Worm (Caenorhabditis elegans): ENCODE data around the gene chil-7.
"Not testable (repeated sequence)": the region's sequence is repeated elsewhere in the genome, so short reads cannot be mapped to it uniquely, and the experiment has no call there.

chil-7 gene

DNA sequence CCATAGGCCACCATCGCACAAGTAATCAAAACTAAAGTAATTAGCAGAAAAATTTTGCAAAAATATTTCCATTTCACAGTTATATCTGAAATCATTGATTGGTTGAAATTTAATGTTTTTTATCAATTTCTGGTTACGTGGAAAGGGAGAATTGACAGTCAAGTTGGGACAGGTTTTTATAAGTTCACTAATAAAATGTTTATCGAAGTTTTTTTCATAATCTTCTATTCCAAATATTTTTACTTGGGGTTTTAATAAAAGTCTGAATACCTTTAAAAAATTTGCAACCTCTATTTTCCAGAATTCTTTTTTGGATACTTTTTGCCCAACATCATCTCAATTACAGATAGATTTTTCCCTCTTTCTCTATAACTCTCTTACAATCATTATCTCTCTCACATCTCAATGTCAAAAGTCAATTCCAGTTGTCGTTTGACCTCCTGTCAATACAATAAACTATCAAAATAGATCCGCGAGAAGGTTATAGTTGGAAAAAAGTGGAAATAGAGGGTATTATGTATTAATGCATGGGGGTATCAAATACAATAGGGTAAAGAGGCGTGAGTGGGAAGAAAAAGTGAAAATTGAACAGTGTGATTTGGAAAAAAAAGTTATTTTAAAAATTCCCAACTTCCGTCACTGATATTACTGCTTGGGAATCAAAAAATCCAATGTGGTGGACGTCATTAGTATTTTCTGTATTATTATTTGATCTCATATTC lies 3.7 kb upstream of the chil-7 start, which contains the start of the genes chil-2 and ctsa-3.2:
TSS of gene chil-2 (minus strand) at position 101 of the 722 bp plus-strand sequence.
TSS of gene ctsa-3.2 (plus strand) at position 672 of the 722 bp plus-strand sequence.
- no peak for TF ChIP-seq ces-1 (GFP tag; optimal IDR thresholded peaks at IDR 0.05)
- no peak for TF ChIP-seq ceh-43 (GFP tag; optimal IDR thresholded peaks at IDR 0.05)
- TF ChIP-seq nhr-76 (tag; optimal IDR thresholded peaks at IDR 0.05), result no peak
- no peak for TF ChIP-seq sptf-1 (tag; optimal IDR thresholded peaks at IDR 0.05)
- no peak for TF ChIP-seq nhr-237 (tag; optimal IDR thresholded peaks at IDR 0.05)
- TF ChIP-seq mls-2 (tag; optimal IDR thresholded peaks at IDR 0.05), result no peak
- TF ChIP-seq lsy-2 (tag; optimal IDR thresholded peaks at IDR 0.05), result no peak

- TF ChIP-seq lsy-2 (tag; optimal IDR thresholded peaks at IDR 0.05), result no peak
- no peak for TF ChIP-seq elt-3 (tag; optimal IDR thresholded peaks at IDR 0.05)
- TF ChIP-seq ztf-11 (tag; optimal IDR thresholded peaks at IDR 0.05), result no peak
- TF ChIP-seq nhr-28 (tag; optimal IDR thresholded peaks at IDR 0.05), result no peak
- TF ChIP-seq zip-8 (tag; optimal IDR thresholded peaks at IDR 0.05), result no peak
- TF ChIP-seq ceh-39 (tag; optimal IDR thresholded peaks at IDR 0.05), result no peak
- no peak for TF ChIP-seq snpc-4 (tag; optimal IDR thresholded peaks at IDR 0.05)
- no peak for TF ChIP-seq mls-2 (tag; optimal IDR thresholded peaks at IDR 0.05)
- TF ChIP-seq sem-2 (GFP tag; optimal IDR thresholded peaks at IDR 0.05), result no peak
- TF ChIP-seq blmp-1 (tag; optimal IDR thresholded peaks at IDR 0.05), result no peak
- no peak for TF ChIP-seq ceh-43 (GFP tag; optimal IDR thresholded peaks at IDR 0.05)
- TF ChIP-seq bed-3 (GFP tag; optimal IDR thresholded peaks at IDR 0.05), result no peak
- no peak for TF ChIP-seq unc-62 (GFP tag; optimal IDR thresholded peaks at IDR 0.05)
- TF ChIP-seq M03D4.4 (tag; optimal IDR thresholded peaks at IDR 0.05), result no peak
- TF ChIP-seq elt-1 (tag; optimal IDR thresholded peaks at IDR 0.05; ENCODE audit: borderline replicate concordance, insufficient read depth), result no peak
- TF ChIP-seq unc-39 (tag; optimal IDR thresholded peaks at IDR 0.05), result no peak
Measured at ce11 chrII:9872961-9873360, 2.0 kb upstream of the chil-7 start, which contains the start of gene chil-8. chil-8 (minus strand) TSS chrII:9873061.

- no peak for TF ChIP-seq ceh-43 (GFP tag; optimal IDR thresholded peaks at IDR 0.05)
- no peak for TF ChIP-seq snpc-4 (tag; optimal IDR thresholded peaks at IDR 0.05)
- TF ChIP-seq pha-4 (tag; optimal IDR thresholded peaks at IDR 0.05), result no peak
- no peak for TF ChIP-seq nhr-12 (tag; optimal IDR thresholded peaks at IDR 0.05)
Measured at ce11 chrII:9868698-9869097, 2.3 kb downstream of the chil-7 start, which contains the start of gene old-1. old-1 (minus strand) TSS chrII:9868747.

DNA sequence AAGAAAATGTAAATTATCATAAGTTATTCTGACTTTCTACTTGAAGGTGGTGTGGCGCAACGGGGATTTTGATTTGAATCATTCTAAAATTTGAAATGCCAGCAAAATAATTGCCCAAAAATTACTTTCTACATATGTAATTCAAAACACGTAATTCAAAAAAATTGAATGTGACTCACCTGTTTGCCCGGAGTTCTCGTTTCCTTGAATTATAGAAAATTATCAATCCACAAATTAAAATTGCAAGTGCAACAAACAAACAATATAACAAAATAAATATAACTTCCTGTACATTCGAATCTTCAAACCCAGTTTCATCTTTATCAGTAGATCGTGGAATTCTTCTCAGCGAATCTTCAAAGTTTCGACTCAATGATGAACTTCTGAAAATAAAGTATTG lies 2.8 kb downstream of the chil-7 start:
- no peak for TF ChIP-seq mls-2 (tag; optimal IDR thresholded peaks at IDR 0.05)
- TF ChIP-seq lsy-2 (tag; optimal IDR thresholded peaks at IDR 0.05), result no peak
- no peak for TF ChIP-seq snpc-4 (tag; optimal IDR thresholded peaks at IDR 0.05)
- no peak for TF ChIP-seq lin-13 (tag; optimal IDR thresholded peaks at IDR 0.05)
- no peak for TF ChIP-seq blmp-1 (tag; optimal IDR thresholded peaks at IDR 0.05)
- no peak for TF ChIP-seq nhr-237 (tag; optimal IDR thresholded peaks at IDR 0.05)
- TF ChIP-seq ces-1 (GFP tag; optimal IDR thresholded peaks at IDR 0.05), result no peak
- TF ChIP-seq nhr-2 (tag; optimal IDR thresholded peaks at IDR 0.05), result no peak
- no peak for TF ChIP-seq ceh-43 (GFP tag; optimal IDR thresholded peaks at IDR 0.05)

DNA sequence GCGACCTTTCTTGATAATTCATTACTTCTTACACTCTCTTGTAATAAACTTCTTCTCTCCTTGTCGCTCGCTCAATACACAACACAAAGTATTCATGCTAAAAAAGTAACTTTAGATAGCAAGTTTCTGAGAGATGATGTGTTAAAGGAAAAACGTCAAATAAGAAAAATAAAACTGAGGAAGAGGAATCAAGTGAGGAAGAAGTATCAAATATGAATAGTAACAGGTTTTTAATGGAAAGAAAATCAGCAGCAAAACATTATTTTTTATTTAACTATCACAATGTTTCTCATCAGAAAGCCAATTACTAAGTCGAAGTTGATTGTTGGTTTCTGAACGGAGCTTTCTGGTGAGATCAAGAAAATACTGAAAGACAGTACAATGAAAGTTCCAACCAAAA lies 4.6 kb downstream of the chil-7 start, which contains the start of gene chil-1:
TSS of gene chil-1 (minus strand) at position 101 of the 400 bp plus-strand sequence.
- TF ChIP-seq ceh-43 (GFP tag; optimal IDR thresholded peaks at IDR 0.05); elt-3 (tag; optimal IDR thresholded peaks at IDR 0.05); nhr-28 (tag; optimal IDR thresholded peaks at IDR 0.05): not testable (repeated sequence)

DNA sequence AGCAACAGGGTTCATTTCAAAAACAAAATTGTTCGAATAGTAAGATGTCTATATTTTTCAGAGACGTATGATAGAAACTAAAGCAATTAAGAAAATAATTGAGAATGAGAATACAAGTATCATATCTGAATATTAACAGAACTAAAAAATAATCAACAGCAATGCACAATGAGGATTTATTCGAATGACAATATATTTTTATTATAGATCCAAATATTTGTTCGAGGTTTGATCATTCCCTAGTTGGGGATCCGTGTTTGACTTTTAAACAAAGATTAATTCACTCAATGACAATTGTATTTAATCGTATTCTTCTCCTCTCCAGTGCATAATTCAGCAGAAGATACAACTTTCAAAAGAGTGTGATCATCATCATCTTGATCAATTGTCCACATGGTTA lies 8.8 kb downstream of the chil-7 start, which contains the start of gene C08H9.18:
TSS of gene C08H9.18 (minus strand) at position 101 of the 400 bp plus-strand sequence.
- TF ChIP-seq elt-3 (tag; optimal IDR thresholded peaks at IDR 0.05), result no peak
- TF ChIP-seq lin-13 (tag; optimal IDR thresholded peaks at IDR 0.05), result no peak
- TF ChIP-seq mls-2 (tag; optimal IDR thresholded peaks at IDR 0.05), result no peak
- no peak for TF ChIP-seq cnd-1 (tag; optimal IDR thresholded peaks at IDR 0.05)
- TF ChIP-seq ham-2 (GFP tag; optimal IDR thresholded peaks at IDR 0.05), result no peak
- TF ChIP-seq nhr-28 (tag; optimal IDR thresholded peaks at IDR 0.05), result no peak
- no peak for TF ChIP-seq lin-32 (GFP tag; optimal IDR thresholded peaks at IDR 0.05)
- no peak for TF ChIP-seq unc-39 (tag; optimal IDR thresholded peaks at IDR 0.05)
- no peak for TF ChIP-seq mab-5 (tag; optimal IDR thresholded peaks at IDR 0.05)
- TF ChIP-seq M03D4.4 (tag; optimal IDR thresholded peaks at IDR 0.05), result no peak
- no peak for TF ChIP-seq ceh-43 (GFP tag; optimal IDR thresholded peaks at IDR 0.05)
